Worm (Caenorhabditis elegans) whole organism, mixed stage, embryonic: ENCODE measurements around the gene srw-122.

Source experiments
- blmp-1 ChIP-seq: fragments of 150-350 bp; optimal IDR thresholded peaks from 2 replicates; lab custom pipeline; 2014; ENCODE audit warnings: missing biosample characterization, missing genetic modification characterization
- ces-1 ChIP-seq: fragments of 150-350 bp; optimal IDR thresholded peaks from 2 replicates; lab custom pipeline; 2014; ENCODE audit warnings: missing biosample characterization, missing genetic modification reagents, missing genetic modification characterization
- drap-1 ChIP-seq: fragments of 200-800 bp; sonication (Bioruptor generic); optimal IDR thresholded peaks from 3 replicates; lab custom pipeline; 2018; ENCODE audit warnings: mild to moderate bottlenecking, missing genetic modification characterization, missing compliant biosample characterization
- elt-1 ChIP-seq: sonication (generic microtip); optimal IDR thresholded peaks from 2 replicates; lab custom pipeline; 2017; ENCODE audit warnings: missing genetic modification characterization, mild to moderate bottlenecking, missing compliant biosample characterization, antibody characterized with exemption, moderate library complexity, borderline replicate concordance; ENCODE audit not compliant: insufficient read depth
- mep-1 ChIP-seq: fragments of 150-350 bp; optimal IDR thresholded peaks from 2 replicates; lab custom pipeline; 2017; ENCODE audit warnings: missing biosample characterization, missing genetic modification reagents, missing genetic modification characterization, inconsistent platforms
- nhr-12 ChIP-seq: fragments of 150-350 bp; optimal IDR thresholded peaks from 2 replicates; lab custom pipeline; 2014; ENCODE audit warnings: missing biosample characterization, missing genetic modification characterization
- nhr-2 ChIP-seq: fragments of 150-350 bp; optimal IDR thresholded peaks from 2 replicates; lab custom pipeline; 2014; ENCODE audit warnings: missing biosample characterization, missing genetic modification characterization
- nhr-28 ChIP-seq: fragments of 150-350 bp; optimal IDR thresholded peaks from 2 replicates; lab custom pipeline; 2014; ENCODE audit warnings: missing biosample characterization, missing genetic modification characterization
- pha-4 ChIP-seq: fragments of 150-350 bp; optimal IDR thresholded peaks from 2 replicates; lab custom pipeline; 2018; ENCODE audit warnings: missing biosample characterization, missing genetic modification reagents, missing genetic modification characterization
- snpc-4 ChIP-seq: fragments of 150-350 bp; optimal IDR thresholded peaks from 2 replicates; lab custom pipeline; 2014; ENCODE audit warnings: missing biosample characterization, missing genetic modification characterization
- sptf-1 ChIP-seq: sonication (generic microtip); optimal IDR thresholded peaks from 2 replicates; lab custom pipeline; 2017; ENCODE audit warnings: mild to moderate bottlenecking, missing genetic modification characterization, moderate library complexity, missing compliant biosample characterization
- unc-120 ChIP-seq: sonication (generic microtip); optimal IDR thresholded peaks from 2 replicates; lab custom pipeline; 2017; ENCODE audit warnings: missing genetic modification characterization, missing compliant biosample characterization; ENCODE audit not compliant: poor library complexity, severe bottlenecking
- unc-39 ChIP-seq: fragments of 150-350 bp; optimal IDR thresholded peaks from 2 replicates; lab custom pipeline; 2014; ENCODE audit warnings: missing biosample characterization, missing genetic modification characterization
- unc-62 ChIP-seq: fragments of 150-350 bp; optimal IDR thresholded peaks from 2 replicates; lab custom pipeline; 2014; ENCODE audit warnings: missing biosample characterization, missing genetic modification reagents, missing genetic modification characterization

ce11 chrV:2913948-2914347 is 38.1 kb downstream of the srw-122 start, which contains the start of gene srh-146:
- TF ChIP-seq mep-1 (tag; lab: Kevin White, UChicago): no peak
- TF ChIP-seq snpc-4 (tag; lab: Kevin White, UChicago): no peak
- TF ChIP-seq pha-4 (tag; lab: Kevin White, UChicago): no peak
- TF ChIP-seq blmp-1 (tag; lab: Kevin White, UChicago): no peak
- TF ChIP-seq unc-62 (GFP tag; lab: Kevin White, UChicago): no peak
- no peak for TF ChIP-seq drap-1 (GFP tag; lab: Kevin White, UChicago)
- no peak for TF ChIP-seq nhr-2 (tag; lab: Kevin White, UChicago)
- no peak for TF ChIP-seq unc-39 (tag; lab: Kevin White, UChicago)
- TF ChIP-seq nhr-28 (tag; lab: Kevin White, UChicago): no peak
- no peak for TF ChIP-seq nhr-12
- no peak for TF ChIP-seq ces-1 (GFP tag; lab: Kevin White, UChicago)
- TF ChIP-seq sptf-1: no peak
- TF ChIP-seq elt-1 (tag; lab: Kevin White, UChicago): no peak
- TF ChIP-seq unc-120 (tag; lab: Kevin White, UChicago): no peak
